Fruit fly (Drosophila melanogaster) whole organism, embryonic: ENCODE results near the gene CG10621.
A peak's percentile ranks its signal among the peaks of the same experiment; 100 is the strongest.

Source experiments
- Antp ChIP-seq: fragments of 200-800 bp; sonication (Bioruptor generic); optimal IDR thresholded peaks from 3 replicates; lab custom pipeline; 2016; ENCODE audit warnings: missing biosample characterization, missing genetic modification characterization
- Atf6 ChIP-seq: fragments of 200-800 bp; sonication (Bioruptor generic); IDR thresholded peaks from 2 replicates; pipeline ENCODE4 v1.3.6; 2022; ENCODE audit warnings: missing biosample characterization, missing genetic modification characterization
- B-H2 ChIP-seq: fragments of 200-800 bp; sonication (Bioruptor generic); optimal IDR thresholded peaks from 2 replicates; lab custom pipeline; 2018; ENCODE audit warnings: missing biosample characterization, mild to moderate bottlenecking, missing genetic modification characterization
- Bteb2 ChIP-seq: fragments of 200-800 bp; sonication (Bioruptor generic); optimal IDR thresholded peaks from 2 replicates; lab custom pipeline; 2016; ENCODE audit warnings: missing biosample characterization, missing genetic modification characterization
- CG11247 ChIP-seq: fragments of 200-800 bp; sonication (Bioruptor generic); IDR thresholded peaks from 2 replicates; pipeline ENCODE4 v1.3.6; 2022; ENCODE audit warnings: missing biosample characterization, missing genetic modification characterization
- CG12299 ChIP-seq: fragments of 200-800 bp; sonication (Bioruptor generic); optimal IDR thresholded peaks from 2 replicates; lab custom pipeline; 2018; ENCODE audit warnings: missing biosample characterization, mild to moderate bottlenecking, missing genetic modification characterization
- CG13624 ChIP-seq: fragments of 200-800 bp; sonication (Bioruptor generic); optimal IDR thresholded peaks from 2 replicates; lab custom pipeline; 2016; ENCODE audit warnings: missing biosample characterization, missing genetic modification characterization
- CG15073 ChIP-seq: fragments of 200-800 bp; sonication (Bioruptor generic); optimal IDR thresholded peaks from 2 replicates; lab custom pipeline; 2016; ENCODE audit warnings: missing biosample characterization, missing genetic modification characterization
- CG17359 ChIP-seq: fragments of 200-800 bp; sonication (Bioruptor generic); optimal IDR thresholded peaks from 3 replicates; lab custom pipeline; 2018; ENCODE audit warnings: missing biosample characterization, mild to moderate bottlenecking, missing genetic modification characterization, moderate library complexity
- CG17829 ChIP-seq: fragments of 200-800 bp; optimal IDR thresholded peaks from 2 replicates; lab custom pipeline; 2019; ENCODE audit warnings: missing biosample characterization, mild to moderate bottlenecking, missing genetic modification characterization, moderate library complexity
- CG2120 ChIP-seq: fragments of 200-800 bp; sonication (Bioruptor generic); optimal IDR thresholded peaks from 3 replicates; lab custom pipeline; 2016; ENCODE audit warnings: missing biosample characterization, missing genetic modification characterization
- CG2875 ChIP-seq: fragments of 200-800 bp; sonication (Bioruptor generic); optimal IDR thresholded peaks from 2 replicates; lab custom pipeline; 2017; ENCODE audit warnings: missing biosample characterization, mild to moderate bottlenecking, missing genetic modification characterization, missing genetic modification reagents
- CG30431 ChIP-seq: fragments of 200-800 bp; sonication (Bioruptor generic); optimal IDR thresholded peaks from 2 replicates; lab custom pipeline; 2017; ENCODE audit warnings: missing biosample characterization, missing genetic modification characterization
- CG32772 ChIP-seq: fragments of 200-800 bp; sonication (Bioruptor generic); IDR thresholded peaks from 2 replicates; pipeline ENCODE4 v1.3.6; 2022; ENCODE audit warnings: missing biosample characterization, missing genetic modification characterization
- CG34376 ChIP-seq: fragments of 200-800 bp; sonication (Bioruptor generic); optimal IDR thresholded peaks from 2 replicates; lab custom pipeline; 2018; ENCODE audit warnings: missing biosample characterization, mild to moderate bottlenecking, missing genetic modification characterization
- CG4328 ChIP-seq: fragments of 200-800 bp; sonication (Bioruptor generic); optimal IDR thresholded peaks from 3 replicates; lab custom pipeline; 2017; ENCODE audit warnings: missing biosample characterization, missing genetic modification reagents, missing genetic modification characterization
- CG7963 ChIP-seq: fragments of 200-800 bp; sonication (Bioruptor generic); IDR thresholded peaks from 3 replicates; pipeline ENCODE4 v1.3.6; 2022; ENCODE audit warnings: missing biosample characterization, missing genetic modification characterization; ENCODE audit not compliant: partially characterized antibody
- CG8944 ChIP-seq: fragments of 200-800 bp; sonication (Bioruptor generic); optimal IDR thresholded peaks from 3 replicates; lab custom pipeline; 2016; ENCODE audit warnings: missing biosample characterization, missing genetic modification characterization
- Dbx ChIP-seq: fragments of 200-800 bp; sonication (Bioruptor generic); IDR thresholded peaks from 3 replicates; pipeline ENCODE4 v1.3.6; 2022; ENCODE audit warnings: missing biosample characterization, missing genetic modification characterization
- E2f2 ChIP-seq: fragments of 200-800 bp; sonication (Bioruptor generic); IDR thresholded peaks from 2 replicates; pipeline ENCODE4 v1.3.6; 2022; ENCODE audit warnings: missing biosample characterization, missing genetic modification characterization
- Eip74EF ChIP-seq, 2 experiments: fragments of 200-800 bp in 1 of 2; fragments of >200 bp in 1 of 2; sonication (Bioruptor generic) in 1 of 2; optimal IDR thresholded peaks; 2 replicates each; lab custom pipeline; 2017 to 2019; ENCODE audit warnings: missing biosample characterization in 2 of 2, missing genetic modification characterization in 2 of 2, mild to moderate bottlenecking in 1 of 2, moderate library complexity in 1 of 2
- Gug ChIP-seq: fragments of 200-800 bp; sonication (Bioruptor generic); IDR thresholded peaks from 4 replicates; pipeline ENCODE4 v1.3.6; 2022; ENCODE audit warnings: missing biosample characterization, missing genetic modification characterization
- H15 ChIP-seq: fragments of 200-800 bp; sonication (Bioruptor generic); IDR thresholded peaks from 3 replicates; pipeline ENCODE4 v1.3.6; 2022; ENCODE audit warnings: missing biosample characterization, missing genetic modification characterization
- Hr39 ChIP-seq: fragments of >200 bp; optimal IDR thresholded peaks from 2 replicates; lab custom pipeline; 2017
- NFAT ChIP-seq: fragments of 200-800 bp; sonication (Bioruptor generic); IDR thresholded peaks from 2 replicates; pipeline ENCODE4 v1.3.6; 2022; ENCODE audit warnings: missing biosample characterization, missing genetic modification characterization
- Nf-YA ChIP-seq: fragments of 200-800 bp; sonication (Bioruptor generic); IDR thresholded peaks from 2 replicates; pipeline ENCODE4 v1.3.6; 2022; ENCODE audit warnings: missing biosample characterization, missing genetic modification characterization
- NfI ChIP-seq: fragments of 200-800 bp; sonication (Bioruptor generic); optimal IDR thresholded peaks from 3 replicates; lab custom pipeline; 2018; ENCODE audit warnings: missing biosample characterization, mild to moderate bottlenecking, missing genetic modification characterization, moderate library complexity
- Xrp1 ChIP-seq: fragments of 200-800 bp; sonication (Bioruptor generic); IDR thresholded peaks from 2 replicates; pipeline ENCODE4 v1.3.6; 2022; ENCODE audit warnings: missing biosample characterization, missing genetic modification characterization
- bab2 ChIP-seq: fragments of 200-800 bp; sonication (Bioruptor generic); optimal IDR thresholded peaks from 2 replicates; lab custom pipeline; 2016; ENCODE audit warnings: missing biosample characterization, missing genetic modification characterization
- cato ChIP-seq: fragments of 200-800 bp; sonication (Bioruptor generic); optimal IDR thresholded peaks from 2 replicates; lab custom pipeline; 2016; ENCODE audit warnings: missing biosample characterization, missing genetic modification characterization, borderline replicate concordance
- ci ChIP-seq: fragments of 200-800 bp; sonication (Bioruptor generic); IDR thresholded peaks from 3 replicates; pipeline ENCODE4 v1.3.6; 2022; ENCODE audit warnings: missing biosample characterization, missing genetic modification characterization
- danr ChIP-seq: fragments of 200-800 bp; sonication (Bioruptor generic); IDR thresholded peaks from 2 replicates; pipeline ENCODE4 v1.3.6; 2022; ENCODE audit warnings: missing biosample characterization, missing genetic modification characterization
- dmrt99B ChIP-seq: fragments of 200-800 bp; sonication (Bioruptor generic); optimal IDR thresholded peaks from 2 replicates; lab custom pipeline; 2018; ENCODE audit warnings: missing biosample characterization, mild to moderate bottlenecking, missing genetic modification characterization, moderate library complexity
- emc ChIP-seq: fragments of 200-800 bp; sonication (Bioruptor generic); optimal IDR thresholded peaks from 2 replicates; lab custom pipeline; 2016; ENCODE audit warnings: missing biosample characterization, missing genetic modification characterization
- fd102C ChIP-seq: fragments of 200-800 bp; sonication (Bioruptor generic); optimal IDR thresholded peaks from 2 replicates; lab custom pipeline; 2018; ENCODE audit warnings: missing biosample characterization, mild to moderate bottlenecking, missing genetic modification characterization, moderate library complexity
- gcm ChIP-seq: fragments of 200-800 bp; sonication (Bioruptor generic); optimal IDR thresholded peaks from 2 replicates; lab custom pipeline; 2019; ENCODE audit warnings: missing biosample characterization, mild to moderate bottlenecking, missing genetic modification characterization, moderate library complexity
- gsb ChIP-seq: fragments of 200-800 bp; sonication (Bioruptor generic); IDR thresholded peaks from 2 replicates; pipeline ENCODE4 v1.3.6; 2022; ENCODE audit warnings: missing biosample characterization, missing genetic modification characterization
- gsb-n ChIP-seq: fragments of 200-800 bp; sonication (Bioruptor generic); optimal IDR thresholded peaks from 3 replicates; lab custom pipeline; 2018; ENCODE audit warnings: missing biosample characterization, mild to moderate bottlenecking, missing genetic modification characterization
- ham ChIP-seq: fragments of 200-800 bp; sonication (Bioruptor generic); IDR thresholded peaks from 2 replicates; pipeline ENCODE4 v1.3.6; 2022; ENCODE audit warnings: missing biosample characterization, missing genetic modification characterization
- her ChIP-seq: fragments of 200-800 bp; sonication (Bioruptor generic); optimal IDR thresholded peaks from 2 replicates; lab custom pipeline; 2016; ENCODE audit warnings: missing biosample characterization, missing genetic modification characterization
- jumu ChIP-seq: fragments of 200-800 bp; sonication (Bioruptor generic); optimal IDR thresholded peaks from 3 replicates; lab custom pipeline; 2016; ENCODE audit warnings: missing biosample characterization, missing genetic modification characterization
- lmd ChIP-seq: fragments of 200-800 bp; sonication (Bioruptor generic); IDR thresholded peaks from 2 replicates; pipeline ENCODE4 v1.3.6; 2022; ENCODE audit warnings: missing biosample characterization, missing genetic modification characterization
- luna ChIP-seq: fragments of 200-800 bp; sonication (Bioruptor generic); optimal IDR thresholded peaks from 2 replicates; lab custom pipeline; 2016; ENCODE audit warnings: missing biosample characterization, missing genetic modification characterization
- mirr ChIP-seq: fragments of 200-800 bp; sonication (Bioruptor generic); optimal IDR thresholded peaks from 3 replicates; lab custom pipeline; 2018; ENCODE audit warnings: missing biosample characterization, mild to moderate bottlenecking, missing genetic modification characterization
- nom ChIP-seq: fragments of 200-800 bp; sonication (Bioruptor generic); optimal IDR thresholded peaks from 2 replicates; lab custom pipeline; 2017; ENCODE audit warnings: missing biosample characterization, missing genetic modification characterization, mild to moderate bottlenecking, moderate library complexity, missing genetic modification reagents
- pfk ChIP-seq: fragments of 200-800 bp; sonication (Bioruptor generic); optimal IDR thresholded peaks from 2 replicates; lab custom pipeline; 2018; ENCODE audit warnings: missing biosample characterization, mild to moderate bottlenecking, missing genetic modification characterization, moderate library complexity
- run ChIP-seq: fragments of 200-800 bp; sonication (Bioruptor generic); optimal IDR thresholded peaks from 3 replicates; lab custom pipeline; 2018; ENCODE audit warnings: missing biosample characterization, mild to moderate bottlenecking, missing genetic modification characterization
- salm ChIP-seq: fragments of 200-800 bp; sonication (Bioruptor generic); optimal IDR thresholded peaks from 2 replicates; lab custom pipeline; 2018; ENCODE audit warnings: missing biosample characterization, mild to moderate bottlenecking, missing genetic modification characterization
- shn ChIP-seq: fragments of 200-800 bp; sonication (Bioruptor generic); optimal IDR thresholded peaks from 3 replicates; lab custom pipeline; 2016; ENCODE audit warnings: missing biosample characterization, missing genetic modification characterization
- trem ChIP-seq: fragments of 200-800 bp; optimal IDR thresholded peaks from 3 replicates; lab custom pipeline; 2019; ENCODE audit warnings: missing biosample characterization, mild to moderate bottlenecking, missing genetic modification characterization, moderate library complexity
- wek ChIP-seq: fragments of 200-800 bp; sonication (Bioruptor generic); optimal IDR thresholded peaks from 3 replicates; lab custom pipeline; 2018; ENCODE audit warnings: missing biosample characterization, mild to moderate bottlenecking, missing genetic modification characterization, moderate library complexity
- zfh2 ChIP-seq: fragments of 200-800 bp; sonication (Bioruptor generic); optimal IDR thresholded peaks from 2 replicates; lab custom pipeline; 2016; ENCODE audit warnings: missing biosample characterization, missing genetic modification characterization

The CG10621 gene

dm6 chr2L:18921246-18921645 lies 33.0 kb downstream of the CG10621 start (continued):
- TF ChIP-seq H15 (GFP tag; lab: Robert Waterston, UW) (no peak), gcm (GFP tag; lab: Kevin White, UChicago) (peak; percentile 49), CG32772 (GFP tag; lab: Robert Waterston, UW) (peak; percentile 43), CG2875 (GFP tag; lab: Kevin White, UChicago) (peak; percentile 42), CG11247 (GFP tag; lab: Robert Waterston, UW) (no peak), CG2120 (GFP tag; lab: Kevin White, UChicago) (no peak), Bteb2 (GFP tag; lab: Kevin White, UChicago) (no peak), CG34376 (GFP tag; lab: Kevin White, UChicago) (no peak), her (GFP tag; lab: Kevin White, UChicago) (no peak), gsb (GFP tag; lab: Robert Waterston, UW) (no peak), CG8944 (peak; percentile 15), NFAT (GFP tag; lab: Robert Waterston, UW) (no peak), ci (GFP tag; lab: Robert Waterston, UW) (0 out of 3 replicates have a peak, but pooled peaks have one; percentile 31), CG13624 (GFP tag; lab: Kevin White, UChicago) (no peak), Antp (GFP tag; lab: Kevin White, UChicago) (peak; percentile 9), emc (GFP tag; lab: Kevin White, UChicago) (no peak), B-H2 (GFP tag; lab: Kevin White, UChicago) (no peak), cato (GFP tag; lab: Kevin White, UChicago) (no peak), gsb-n (peak; percentile 80), nom (no peak), Xrp1 (GFP tag; lab: Robert Waterston, UW) (peak; percentile 75), shn (GFP tag; lab: Kevin White, UChicago) (no peak), lmd (GFP tag; lab: Robert Waterston, UW) (peak; percentile 41; the same call in 1 of the 2 replicates), ham (GFP tag; lab: Robert Waterston, UW) (no peak), dmrt99B (tag; lab: Kevin White, UChicago) (peak; percentile 52), Atf6 (no peak), Nf-YA (GFP tag; lab: Robert Waterston, UW) (no peak), Hr39 (no peak), mirr (no peak), CG30431 (GFP tag; lab: Kevin White, UChicago) (peak; percentile 60), danr (no peak), run (tag; lab: Kevin White, UChicago) (no peak), zfh2 (no peak), E2f2 (GFP tag; lab: Robert Waterston, UW) (no peak), pfk (no peak), fd102C (GFP tag; lab: Kevin White, UChicago) (peak; percentile 54), salm (tag; lab: Kevin White, UChicago) (peak; percentile 15), CG12299 (no peak), CG17359 (tag; lab: Kevin White, UChicago) (peak; percentile 44), Eip74EF (GFP tag; optimal IDR thresholded peaks at IDR 0.05; lab: Kevin White, UChicago) (no peak), NfI (GFP tag; lab: Kevin White, UChicago) (no peak), Gug (GFP tag; lab: Robert Waterston, UW) (no peak), CG7963 (GFP tag; lab: Robert Waterston, UW) (no peak), jumu (GFP tag; lab: Kevin White, UChicago) (peak; percentile 22), CG15073 (GFP tag; lab: Kevin White, UChicago) (no peak), CG17829 (tag; lab: Kevin White, UChicago) (peak; percentile 74), luna (GFP tag; lab: Kevin White, UChicago) (no peak), trem (tag; lab: Kevin White, UChicago) (peak; percentile 65), Dbx (GFP tag; lab: Robert Waterston, UW) (no peak), wek (no peak), CG4328 (GFP tag; lab: Kevin White, UChicago) (no peak), bab2 (GFP tag; lab: Kevin White, UChicago) (peak; percentile 47)
